Fruit fly (Drosophila melanogaster): ENCODE results near the gene CG14770.

CG14770 gene

DNA sequence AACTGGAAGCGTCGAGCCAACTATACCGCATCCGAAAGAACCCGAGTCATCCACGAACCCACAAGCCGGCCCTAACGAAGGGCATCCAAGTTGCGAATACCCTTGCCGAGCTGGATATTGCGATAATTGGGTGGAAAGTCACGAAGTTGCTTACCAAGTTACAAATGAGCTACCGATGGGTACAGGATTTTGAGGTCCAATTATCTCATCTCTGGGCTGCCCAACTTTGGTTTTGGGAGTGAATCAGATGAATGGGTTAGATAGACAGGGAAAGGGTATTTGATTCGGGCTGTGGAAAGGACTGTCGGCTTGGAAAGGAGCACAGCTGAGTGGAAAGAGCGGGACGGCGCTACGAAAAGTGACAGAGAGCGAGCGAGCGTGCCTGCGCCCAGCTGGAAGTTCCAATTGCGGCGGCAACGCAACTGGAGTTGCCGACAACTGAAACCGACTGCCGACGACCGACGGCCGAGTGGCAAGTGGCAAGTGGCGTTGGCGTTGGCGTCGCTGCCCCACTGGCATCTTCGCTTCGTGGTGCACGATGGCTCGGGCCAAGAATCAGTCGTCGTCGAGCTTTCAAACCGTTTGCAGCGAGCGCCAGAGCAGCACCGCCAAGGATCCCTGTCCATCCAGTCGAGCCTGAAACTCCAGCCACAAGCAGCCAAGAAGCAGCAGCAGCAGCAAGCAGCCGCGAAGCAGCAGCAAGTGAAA lies 42.3 kb downstream of the CG14770 start (continued):
- TF ChIP-seq fru (GFP tag; optimal IDR thresholded peaks at IDR 0.05), result peak; percentile 43
- peak; percentile 8 for TF ChIP-seq psq (GFP tag; optimal IDR thresholded peaks at IDR 0.05)

DNA sequence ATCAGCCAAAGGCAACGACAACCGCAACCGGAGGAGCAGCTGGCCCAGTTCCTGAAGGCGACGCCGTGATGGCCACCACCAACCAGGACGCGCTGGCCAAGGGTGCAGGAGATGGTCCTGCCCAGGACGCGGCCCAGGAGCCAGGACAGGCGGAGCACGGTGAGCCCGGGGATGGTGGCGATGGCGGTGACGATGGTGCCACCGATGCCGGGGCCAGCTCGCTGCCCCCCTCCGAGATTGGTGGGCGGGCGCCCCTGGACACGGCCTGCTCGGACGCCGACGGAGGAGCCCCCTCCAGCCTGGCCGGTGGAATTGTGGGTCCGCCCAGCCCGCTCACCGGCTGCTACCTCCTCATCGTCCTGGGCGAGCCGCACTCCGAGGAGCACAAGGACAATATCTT lies 45.2 kb downstream of the CG14770 start:
- TF ChIP-seq N (GFP tag; optimal IDR thresholded peaks at IDR 0.05) (no peak), jim (GFP tag; optimal IDR thresholded peaks at IDR 0.05) (no peak), Dfd (GFP tag; optimal IDR thresholded peaks at IDR 0.05) (peak; percentile 97), br (GFP tag; optimal IDR thresholded peaks at IDR 0.05) (no peak), Myc (optimal IDR thresholded peaks at IDR 0.05) (no peak), Sp1 (GFP tag; optimal IDR thresholded peaks at IDR 0.05) (no peak)
